Fruit fly (Drosophila melanogaster): ENCODE results near the gene CG15864.

dm6 chr3R:8284234-8284633, 36.0 kb downstream of the CG15864 start:
- TF ChIP-seq EcR (GFP tag; optimal IDR thresholded peaks at IDR 0.05) = no peak
- TF ChIP-seq psq (optimal IDR thresholded peaks at IDR 0.05) = no peak
- TF ChIP-seq pan (optimal IDR thresholded peaks at IDR 0.05) = no peak
